Fruit fly (Drosophila melanogaster) whole organism, wandering third instar larva: Measurements from ENCODE around the gene CG17121.

Experiments used
- CG32264 ChIP-seq: fragments of 200-800 bp; sonication (Bioruptor generic); optimal IDR thresholded peaks from 2 replicates; lab custom pipeline; 2016; ENCODE audit warnings: missing biosample characterization, missing genetic modification characterization
- CG9705 ChIP-seq: fragments of 200-800 bp; sonication (Bioruptor generic); optimal IDR thresholded peaks from 2 replicates; lab custom pipeline; 2018; ENCODE audit warnings: missing biosample characterization, mild to moderate bottlenecking, missing genetic modification characterization
- CrebA ChIP-seq: fragments of 200-800 bp; sonication (Bioruptor generic); optimal IDR thresholded peaks from 2 replicates; lab custom pipeline; 2016; ENCODE audit warnings: missing biosample characterization, mild to moderate bottlenecking, missing genetic modification characterization, borderline replicate concordance
- HLH106 ChIP-seq: fragments of 200-800 bp; optimal IDR thresholded peaks from 3 replicates; lab custom pipeline; 2019; ENCODE audit warnings: missing biosample characterization, mild to moderate bottlenecking, missing genetic modification characterization, moderate library complexity
- Hr78 ChIP-seq: fragments of >200 bp; optimal IDR thresholded peaks from 2 replicates; lab custom pipeline; 2017; ENCODE audit warnings: missing biosample characterization, missing genetic modification characterization
- Hr83 ChIP-seq: fragments of 200-300 bp; sonication (Bioruptor generic); optimal IDR thresholded peaks from 2 replicates; lab custom pipeline; 2016; ENCODE audit warnings: missing biosample characterization, mild to moderate bottlenecking, missing genetic modification characterization, moderate library complexity; ENCODE audit not compliant: poor library complexity, severe bottlenecking
- Mio ChIP-seq: sonication (Bioruptor generic); optimal IDR thresholded peaks from 2 replicates; lab custom pipeline; 2016; ENCODE audit warnings: missing biosample characterization, missing genetic modification characterization
- Myc ChIP-seq: fragments of >200 bp; optimal IDR thresholded peaks from 2 replicates; lab custom pipeline; 2017
- N ChIP-seq: fragments of >200 bp; optimal IDR thresholded peaks from 2 replicates; lab custom pipeline; 2018; ENCODE audit warnings: missing biosample characterization, missing external identifiers, missing genetic modification characterization
- OdsH ChIP-seq: fragments of 200-800 bp; sonication (Bioruptor generic); optimal IDR thresholded peaks from 2 replicates; lab custom pipeline; 2016; ENCODE audit warnings: missing biosample characterization, mild to moderate bottlenecking, missing genetic modification characterization
- Rel ChIP-seq, 2 experiments: fragments of 200-800 bp; sonication (Bioruptor generic) in 1 of 2; optimal IDR thresholded peaks; 2 replicates in 1 of 2; 3 replicates in 1 of 2; lab custom pipeline; 2016 to 2019; ENCODE audit warnings: mild to moderate bottlenecking in 2 of 2, missing biosample characterization in 2 of 2, missing genetic modification characterization in 2 of 2, moderate library complexity in 1 of 2
- Sp1 ChIP-seq: fragments of 200-800 bp; sonication (Bioruptor generic); optimal IDR thresholded peaks from 3 replicates; lab custom pipeline; 2019; ENCODE audit warnings: missing biosample characterization, mild to moderate bottlenecking, missing genetic modification characterization, moderate library complexity
- Vsx2 ChIP-seq: fragments of 200-300, 225-300 bp; sonication (Bioruptor generic); optimal IDR thresholded peaks from 2 replicates; lab custom pipeline; 2018; ENCODE audit warnings: missing biosample characterization, missing genetic modification characterization; ENCODE audit not compliant: partially characterized antibody
- brk ChIP-seq: fragments of 200-800 bp; sonication (Bioruptor generic); optimal IDR thresholded peaks from 2 replicates; lab custom pipeline; 2016; ENCODE audit warnings: missing biosample characterization, mild to moderate bottlenecking, missing genetic modification characterization
- dl ChIP-seq, 2 experiments: fragments of 175-275, 200-275 bp in 1 of 2; fragments of 200-275 bp in 1 of 2; sonication (Bioruptor generic); optimal IDR thresholded peaks; lab custom pipeline; 2018; ENCODE audit warnings: mild to moderate bottlenecking in 2 of 2, missing biosample characterization in 2 of 2, missing genetic modification characterization in 2 of 2, moderate library complexity in 2 of 2; ENCODE audit not compliant: partially characterized antibody in 2 of 2, insufficient read depth in 1 of 2
- dmrt93B ChIP-seq: fragments of 200-800 bp; sonication (Bioruptor generic); optimal IDR thresholded peaks from 2 replicates; lab custom pipeline; 2018; ENCODE audit warnings: missing biosample characterization, mild to moderate bottlenecking, missing genetic modification characterization
- ey ChIP-seq: fragments of 200-800 bp; sonication (Bioruptor generic); optimal IDR thresholded peaks from 2 replicates; lab custom pipeline; 2016; ENCODE audit warnings: missing biosample characterization, missing genetic modification characterization
- jim ChIP-seq: fragments of 175-275, 200-325 bp; sonication (Bioruptor generic); optimal IDR thresholded peaks from 2 replicates; lab custom pipeline; 2016; ENCODE audit warnings: missing biosample characterization, mild to moderate bottlenecking, missing genetic modification characterization
- lola ChIP-seq: fragments of >200 bp; optimal IDR thresholded peaks from 2 replicates; lab custom pipeline; 2017; ENCODE audit warnings: missing biosample characterization, missing genetic modification characterization
- psq ChIP-seq: fragments of 200-800 bp; sonication (Bioruptor generic); optimal IDR thresholded peaks from 3 replicates; lab custom pipeline; 2017; ENCODE audit warnings: missing biosample characterization, mild to moderate bottlenecking, missing genetic modification characterization, moderate library complexity
- rgr ChIP-seq: fragments of 200-800 bp; sonication (Bioruptor generic); optimal IDR thresholded peaks from 3 replicates; lab custom pipeline; 2016; ENCODE audit warnings: missing biosample characterization, mild to moderate bottlenecking, missing genetic modification characterization
- sage ChIP-seq: fragments of 200-800 bp; sonication (Bioruptor generic); optimal IDR thresholded peaks from 2 replicates; lab custom pipeline; 2016; ENCODE audit warnings: missing biosample characterization, mild to moderate bottlenecking, missing genetic modification characterization
- sv ChIP-seq: fragments of 200-800 bp; sonication (Bioruptor generic); optimal IDR thresholded peaks from 3 replicates; lab custom pipeline; 2016; ENCODE audit warnings: missing biosample characterization, missing genetic modification characterization
- usp ChIP-seq: fragments of >200 bp; optimal IDR thresholded peaks from 2 replicates; lab custom pipeline; 2017; ENCODE audit warnings: missing biosample characterization, missing genetic modification characterization
- woc ChIP-seq: sonication (Bioruptor generic); optimal IDR thresholded peaks from 2 replicates; lab custom pipeline; 2016; ENCODE audit warnings: missing biosample characterization, mild to moderate bottlenecking, missing genetic modification characterization

Gene CG17121

DNA sequence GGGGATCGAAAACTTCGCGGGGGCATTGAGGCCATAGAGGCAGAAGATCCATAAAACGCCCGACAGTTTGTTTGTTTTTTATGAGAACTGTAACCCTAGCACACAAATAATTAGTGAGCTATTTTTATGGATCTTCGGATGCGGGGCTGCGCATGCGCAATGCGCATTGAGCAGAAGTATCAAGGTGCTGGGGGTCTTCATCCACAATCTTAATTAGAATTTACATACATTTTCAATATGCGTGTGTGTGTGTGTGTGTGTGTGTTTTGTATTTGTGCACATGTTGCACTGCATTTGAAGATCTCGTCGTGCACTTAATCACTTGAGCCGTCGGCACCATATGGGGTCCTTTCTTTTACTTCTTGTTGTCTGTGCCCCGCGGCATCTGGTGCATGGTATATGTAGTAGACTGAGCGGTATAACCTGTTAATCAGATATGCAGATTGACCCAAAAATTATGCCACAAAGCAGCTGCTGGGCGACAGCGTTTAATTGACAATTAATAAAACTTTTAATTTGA, 5.2 kb downstream of the CG17121 start:
- TF ChIP-seq Hr78 (GFP tag; lab: Kevin White, UChicago) (no peak), CG9705 (GFP tag; lab: Kevin White, UChicago) (no peak), usp (GFP tag; lab: Kevin White, UChicago) (no peak), dl (GFP tag; optimal IDR thresholded peaks at IDR 0.05; lab: Kevin White, UChicago; ENCODE audit: insufficient read depth in 1 of 2, partially characterized antibody in 2 of 2) (no peak), jim (GFP tag; lab: Kevin White, UChicago) (no peak)

DNA sequence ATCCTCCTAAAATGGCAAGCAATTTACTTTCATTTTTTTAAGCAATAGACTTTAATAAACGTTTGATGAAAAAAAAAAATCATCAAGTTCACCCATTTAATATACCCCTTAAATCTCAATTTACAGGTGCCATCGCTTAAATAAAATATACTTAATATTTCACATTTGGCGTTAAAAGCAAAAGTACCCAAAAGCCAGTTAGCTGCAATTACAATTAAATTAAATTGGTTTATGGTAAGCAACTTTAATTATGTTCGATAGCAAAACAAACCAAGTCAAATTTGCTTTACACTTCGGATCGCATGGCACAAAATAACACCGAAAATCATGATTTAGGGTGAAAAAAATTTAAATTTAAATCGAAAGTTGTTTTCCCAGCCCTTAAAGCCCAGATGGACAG, 6.1 kb downstream of the CG17121 start, which contains the start of gene CG13838:
TSS of gene CG13838 (plus strand) at position 301 of the 400 bp plus-strand sequence.
- no peak for TF ChIP-seq Vsx2 (GFP tag; lab: Kevin White, UChicago)
- no peak for TF ChIP-seq CrebA (GFP tag; lab: Kevin White, UChicago)
- TF ChIP-seq woc (GFP tag; lab: Kevin White, UChicago), result no peak
- no peak for TF ChIP-seq Mio (GFP tag; lab: Kevin White, UChicago)

DNA sequence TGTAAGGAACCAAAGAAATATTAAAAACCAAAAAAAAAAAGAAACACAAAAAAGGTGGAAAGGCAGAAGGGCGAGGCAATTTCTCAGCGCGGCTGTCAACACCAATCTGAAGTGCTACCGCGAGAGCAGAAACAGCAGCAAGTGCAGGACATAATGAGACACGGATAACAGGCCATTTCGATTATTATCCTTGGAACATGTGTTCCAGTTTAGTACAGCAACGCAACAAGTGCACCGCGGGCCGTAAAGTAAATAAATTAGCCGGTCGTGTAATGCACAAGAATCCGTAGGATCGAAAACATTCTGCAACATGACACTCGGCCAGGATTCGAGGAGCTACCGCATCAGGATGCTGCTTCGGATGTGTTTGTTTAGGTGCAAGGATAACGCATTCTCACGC, 10.0 kb downstream of the CG17121 start:
- no peak for TF ChIP-seq CG32264
- TF ChIP-seq, all 38 proteins: peak for 0

DNA sequence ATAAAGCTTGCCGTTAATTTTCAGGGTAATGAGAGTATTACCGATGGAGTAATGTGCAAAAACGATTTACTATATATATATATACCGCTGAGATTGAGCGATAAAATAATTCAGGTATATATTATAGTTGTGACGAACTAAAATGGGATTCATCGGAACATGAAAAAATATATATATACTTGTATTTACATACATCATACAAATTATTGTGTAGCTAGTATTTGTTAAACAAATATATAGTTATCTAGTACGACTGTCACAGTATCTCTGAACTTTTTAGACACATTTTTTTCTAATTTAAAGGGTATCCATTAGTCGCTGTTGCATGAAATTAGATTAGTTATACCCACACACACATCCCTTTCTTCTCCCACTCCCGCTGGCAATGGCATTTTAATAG, 11.7 kb downstream of the CG17121 start:
- no peak for TF ChIP-seq psq (GFP tag; lab: Kevin White, UChicago)
- TF ChIP-seq usp (GFP tag; lab: Kevin White, UChicago), result no peak
- no peak for TF ChIP-seq HLH106 (tag; lab: Kevin White, UChicago)
- no peak for TF ChIP-seq N (GFP tag; lab: Kevin White, UChicago)
- TF ChIP-seq OdsH, result no peak
- no peak for TF ChIP-seq dmrt93B (GFP tag; lab: Kevin White, UChicago)
- no peak for TF ChIP-seq CG32264
- TF ChIP-seq lola (GFP tag; lab: Kevin White, UChicago), result no peak

DNA sequence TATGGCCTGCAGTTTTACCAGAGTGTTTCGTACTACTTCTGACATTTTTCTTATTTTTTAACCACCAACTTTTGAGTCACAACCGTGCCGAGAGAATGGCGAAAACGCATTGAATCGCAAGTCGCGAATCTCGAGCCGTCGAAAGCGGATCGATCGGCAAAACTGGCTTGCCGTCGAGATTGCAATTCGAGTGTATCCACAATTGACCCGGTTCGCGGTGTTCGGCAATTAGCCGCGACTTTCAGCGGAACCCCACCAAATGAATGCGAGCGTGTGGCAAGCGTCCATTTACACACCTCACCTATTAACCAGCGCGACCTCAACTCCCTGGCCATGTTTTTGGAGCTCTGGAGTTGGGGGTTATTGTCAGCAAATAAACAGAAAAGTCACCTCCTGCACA, 12.6 kb downstream of the CG17121 start, which contains the start of gene CG13833:
TSS of gene CG13833 (minus strand) at position 101 of the 400 bp plus-strand sequence.
- TF ChIP-seq HLH106 (tag; lab: Kevin White, UChicago) (no peak), woc (GFP tag; lab: Kevin White, UChicago) (no peak), brk (GFP tag; lab: Kevin White, UChicago) (no peak), jim (GFP tag; lab: Kevin White, UChicago) (no peak), dmrt93B (GFP tag; lab: Kevin White, UChicago) (no peak), sage (no peak), CG9705 (GFP tag; lab: Kevin White, UChicago) (no peak), OdsH (no peak), dl (GFP tag; optimal IDR thresholded peaks at IDR 0.05; lab: Kevin White, UChicago; ENCODE audit: insufficient read depth in 1 of 2, partially characterized antibody in 2 of 2) (no peak), Rel (GFP tag; optimal IDR thresholded peaks at IDR 0.05; lab: Kevin White, UChicago) (no peak), Rel (tag; optimal IDR thresholded peaks at IDR 0.05; lab: Kevin White, UChicago) (no peak), ey (GFP tag; lab: Kevin White, UChicago) (no peak), sv (GFP tag; lab: Kevin White, UChicago) (no peak)

DNA sequence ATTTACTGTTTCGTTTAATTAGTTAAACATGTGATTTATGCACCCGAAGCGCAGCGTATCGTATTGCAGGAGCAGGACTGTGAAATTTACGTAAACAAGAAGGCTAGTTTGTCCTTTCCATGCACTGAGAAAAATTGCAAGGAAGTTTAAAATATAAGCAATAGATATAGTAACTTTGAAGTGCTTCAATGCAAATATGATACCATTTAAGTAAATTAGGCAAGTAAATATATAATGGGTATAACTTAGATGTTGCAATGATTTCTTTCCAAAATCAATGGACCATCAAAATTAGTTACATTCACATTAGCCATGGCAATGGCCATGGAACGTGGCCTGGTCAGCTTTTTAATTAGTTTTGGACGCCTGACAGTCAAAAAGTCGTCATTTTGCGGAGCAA, 17.1 kb downstream of the CG17121 start:
- no peak for TF ChIP-seq N (GFP tag; lab: Kevin White, UChicago)
- TF ChIP-seq Hr83 (GFP tag; lab: Kevin White, UChicago), result no peak
- no peak for TF ChIP-seq HLH106 (tag; lab: Kevin White, UChicago)
- no peak for TF ChIP-seq Sp1
- TF ChIP-seq ey (GFP tag; lab: Kevin White, UChicago), result no peak
- TF ChIP-seq lola (GFP tag; lab: Kevin White, UChicago), result no peak
- no peak for TF ChIP-seq Vsx2 (GFP tag; lab: Kevin White, UChicago)

DNA sequence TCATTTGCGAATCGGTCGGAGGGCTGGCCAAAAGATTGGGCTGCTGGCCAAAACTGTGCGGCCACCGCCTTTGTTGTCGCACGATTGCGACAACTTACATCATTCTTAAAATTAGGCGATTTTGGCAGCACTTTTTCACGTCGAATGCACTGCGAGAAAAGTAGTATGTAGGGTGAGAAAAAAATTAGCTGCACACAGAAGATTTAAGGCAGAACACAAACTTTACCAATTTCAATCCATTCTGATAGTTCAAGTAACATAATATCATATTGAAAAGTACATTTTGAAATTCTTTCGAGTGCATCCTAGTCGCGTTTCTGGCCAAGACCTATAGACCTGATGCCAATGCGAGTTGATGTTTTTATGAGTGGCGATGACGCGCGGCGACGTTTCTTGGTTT, 19.5 kb downstream of the CG17121 start:
- TF ChIP-seq Myc (lab: Kevin White, UChicago) (no peak), rgr (GFP tag; lab: Kevin White, UChicago) (no peak), OdsH (no peak), sv (GFP tag; lab: Kevin White, UChicago) (peak; percentile 25), Mio (GFP tag; lab: Kevin White, UChicago) (no peak)
- TF ChIP-seq, all 38 proteins: peak for 1
